Worm (Caenorhabditis elegans) whole organism, midembryonic: Measurements from ENCODE around the gene algn-9.

Experiments
- cog-1 ChIP-seq: sonication (generic microtip); optimal IDR thresholded peaks from 2 replicates; lab custom pipeline; 2016; ENCODE audit warnings: missing genetic modification characterization, missing compliant biosample characterization
- flt-1 ChIP-seq: fragments of 200-800 bp; sonication (Bioruptor generic); IDR thresholded peaks from 2 replicates; pipeline ENCODE4 v1.3.6; 2022; ENCODE audit warnings: missing genetic modification characterization, missing compliant biosample characterization
- med-1 ChIP-seq: sonication (generic microtip); optimal IDR thresholded peaks from 2 replicates; lab custom pipeline; 2017; ENCODE audit warnings: missing genetic modification characterization, mild to moderate bottlenecking, missing compliant biosample characterization, antibody characterized with exemption, missing genetic modification reagents; ENCODE audit not compliant: insufficient read depth
- ztf-23 ChIP-seq: fragments of 200-800 bp; sonication (Bioruptor generic); IDR thresholded peaks from 2 replicates; pipeline ENCODE4 v1.3.6; 2022; ENCODE audit warnings: missing genetic modification reagents, missing genetic modification characterization, missing compliant biosample characterization

DNA sequence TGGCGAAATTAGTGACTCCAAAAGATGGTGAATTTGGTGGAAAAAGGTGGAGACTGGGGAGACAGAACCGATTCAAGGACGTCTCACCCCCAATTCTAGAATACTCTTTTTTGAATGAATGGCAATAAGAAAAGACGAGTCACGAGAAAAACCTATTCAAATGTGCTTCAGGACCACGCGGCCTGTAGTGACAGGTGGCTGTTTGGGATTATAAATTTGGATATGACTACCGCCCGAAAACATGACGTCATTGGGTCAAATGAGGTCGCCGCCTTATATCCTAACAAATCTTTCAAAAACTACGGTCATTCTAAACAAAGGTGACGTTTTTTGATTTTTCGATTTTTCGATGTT is 30.1 kb upstream of the algn-9 start:
- TF ChIP-seq cog-1 (no peak), flt-1 (GFP tag; lab: Robert Waterston, UW) (0 out of 2 replicates have a peak, but pooled peaks have one; percentile 31), ztf-23 (no peak), med-1 (GFP tag; lab: Kevin White, UChicago) (no peak)
